Worm (Caenorhabditis elegans) whole organism, L3 larva: ENCODE results near the gene C55A1.7.
"Not testable (repeated sequence)": the region's sequence is repeated elsewhere in the genome, so short reads cannot be mapped to it uniquely, and the experiment has no call there.

Experiments
- R02D3.7 ChIP-seq: fragments of 150-350 bp; optimal IDR thresholded peaks from 2 replicates; lab custom pipeline; 2014; ENCODE audit warnings: missing biosample characterization, missing genetic modification characterization
- aly-2 ChIP-seq: fragments of 150-350 bp; optimal IDR thresholded peaks from 2 replicates; lab custom pipeline; 2014; ENCODE audit warnings: missing biosample characterization, missing genetic modification characterization
- fos-1 ChIP-seq: fragments of 150-350 bp; optimal IDR thresholded peaks from 2 replicates; lab custom pipeline; 2014; ENCODE audit warnings: missing biosample characterization, missing genetic modification characterization
- nhr-11 ChIP-seq: fragments of 150-350 bp; optimal IDR thresholded peaks from 2 replicates; lab custom pipeline; 2014; ENCODE audit warnings: missing biosample characterization, missing genetic modification characterization
- pha-4 ChIP-seq: fragments of 150-350 bp; optimal IDR thresholded peaks from 2 replicates; lab custom pipeline; 2014; ENCODE audit warnings: missing biosample characterization, missing genetic modification reagents, missing genetic modification characterization
- zag-1 ChIP-seq: fragments of 150-350 bp; optimal IDR thresholded peaks from 2 replicates; lab custom pipeline; 2014; ENCODE audit warnings: missing biosample characterization, missing genetic modification characterization

ce11 chrV:15643192-15643591 is 4.2 kb downstream of the C55A1.7 start, which contains the start of gene C55A1.4:
- TF ChIP-seq R02D3.7; nhr-11 (tag; lab: Kevin White, UChicago); fos-1; aly-2 (tag; lab: Kevin White, UChicago); zag-1 (tag; lab: Kevin White, UChicago); pha-4 (tag; lab: Kevin White, UChicago): not testable (repeated sequence)
